Fruit fly (Drosophila melanogaster): Measurements from ENCODE around the gene Cpr78Cc.

dm6 chr3L:21347197-21347831 is 46.9 kb downstream of the Cpr78Cc start:
- peak; percentile 25; the same call in 1 of the 3 replicates for TF ChIP-seq fd96Ca (GFP tag; IDR thresholded peaks at IDR 0.05)
- TF ChIP-seq CG14655 (GFP tag; optimal IDR thresholded peaks at IDR 0.05), result peak; percentile 75
- TF ChIP-seq CG8159 (tag; optimal IDR thresholded peaks at IDR 0.05), result peak; percentile 74
- TF ChIP-seq CG4496 (GFP tag; IDR thresholded peaks at IDR 0.05), result peak; percentile 57; the same call in 2 of the 3 replicates
- TF ChIP-seq rn (GFP tag; IDR thresholded peaks at IDR 0.05), result no peak
- peak; percentile 47 for TF ChIP-seq CG32121 (GFP tag; IDR thresholded peaks at IDR 0.05)
- peak; percentile 21; the same call in 1 of the 2 replicates for TF ChIP-seq Ets98B (GFP tag; IDR thresholded peaks at IDR 0.05)
- TF ChIP-seq Pif1B (GFP tag; optimal IDR thresholded peaks at IDR 0.05), result peak; percentile 36
- peak; percentile 62 for TF ChIP-seq CG8301 (tag; optimal IDR thresholded peaks at IDR 0.05)
- TF ChIP-seq CG15710 (tag; optimal IDR thresholded peaks at IDR 0.05), result peak; percentile 57
- no peak for TF ChIP-seq D1 (tag; optimal IDR thresholded peaks at IDR 0.05)
- peak; percentile 20 for TF ChIP-seq Snoo (tag; optimal IDR thresholded peaks at IDR 0.05)
- TF ChIP-seq CG9948 (tag; optimal IDR thresholded peaks at IDR 0.05), result peak; percentile 44
- TF ChIP-seq EcR (GFP tag; optimal IDR thresholded peaks at IDR 0.05), result no peak

Data from whole organism, pupa.